Fruit fly (Drosophila melanogaster) S2 (cell line): ENCODE data around the gene hng3.

Experiments used
- CG8478 ChIP-seq: fragments of >200 bp; optimal IDR thresholded peaks from 2 replicates; lab custom pipeline; 2018
- CTCF ChIP-seq, 2 experiments: fragments of >200 bp; optimal IDR thresholded peaks; 2 replicates each; lab custom pipeline; 2018

- TF ChIP-seq CG8478 (lab: Kevin White, UChicago): no peak
- no peak for TF ChIP-seq CTCF (optimal IDR thresholded peaks at IDR 0.05; lab: Kevin White, UChicago)
Observed at dm6 chr3L:721863-722262, 33.4 kb downstream of the hng3 start.
